Fruit fly (Drosophila melanogaster) whole organism, embryonic: ENCODE measurements around the gene CG43085.
A peak's percentile ranks its signal among the peaks of the same experiment; 100 is the strongest.

ENCODE experiments used
- Aef1 ChIP-seq: fragments of 200-800 bp; sonication (Bioruptor generic); IDR thresholded peaks from 3 replicates; pipeline ENCODE4 v1.3.6; 2022; ENCODE audit warnings: missing biosample characterization, missing genetic modification characterization
- Antp ChIP-seq: fragments of 200-800 bp; sonication (Bioruptor generic); optimal IDR thresholded peaks from 3 replicates; lab custom pipeline; 2016; ENCODE audit warnings: missing biosample characterization, missing genetic modification characterization
- B-H2 ChIP-seq: fragments of 200-800 bp; sonication (Bioruptor generic); optimal IDR thresholded peaks from 2 replicates; lab custom pipeline; 2018; ENCODE audit warnings: missing biosample characterization, mild to moderate bottlenecking, missing genetic modification characterization
- Bteb2 ChIP-seq: fragments of 200-800 bp; sonication (Bioruptor generic); optimal IDR thresholded peaks from 2 replicates; lab custom pipeline; 2016; ENCODE audit warnings: missing biosample characterization, missing genetic modification characterization
- CG10654 ChIP-seq: fragments of 200-800 bp; sonication (Bioruptor generic); optimal IDR thresholded peaks from 2 replicates; lab custom pipeline; 2016; ENCODE audit warnings: missing biosample characterization, missing genetic modification characterization
- CG12071 ChIP-seq: fragments of 200-800 bp; sonication (Bioruptor generic); optimal IDR thresholded peaks from 3 replicates; lab custom pipeline; 2018; ENCODE audit warnings: missing biosample characterization, mild to moderate bottlenecking, missing genetic modification characterization
- CG12104 ChIP-seq: fragments of 200-800 bp; sonication (Bioruptor generic); optimal IDR thresholded peaks from 3 replicates; lab custom pipeline; 2016; ENCODE audit warnings: missing biosample characterization, missing genetic modification characterization
- CG12236 ChIP-seq: fragments of 200-800 bp; sonication (Bioruptor generic); optimal IDR thresholded peaks from 2 replicates; lab custom pipeline; 2016; ENCODE audit warnings: missing biosample characterization, missing genetic modification characterization
- CG13775 ChIP-seq: fragments of 200-800 bp; sonication (Bioruptor generic); optimal IDR thresholded peaks from 3 replicates; lab custom pipeline; 2017; ENCODE audit warnings: missing biosample characterization, mild to moderate bottlenecking, missing genetic modification characterization
- CG1647 ChIP-seq: fragments of 200-800 bp; sonication (Bioruptor generic); optimal IDR thresholded peaks from 3 replicates; lab custom pipeline; 2016; ENCODE audit warnings: missing biosample characterization, missing genetic modification characterization
- CG16779 ChIP-seq: fragments of 200-800 bp; sonication (Bioruptor generic); IDR thresholded peaks from 2 replicates; pipeline ENCODE4 v1.3.6; 2022; ENCODE audit warnings: missing biosample characterization, missing genetic modification characterization
- CG16863 ChIP-seq: fragments of 200-800 bp; sonication (Bioruptor generic); optimal IDR thresholded peaks from 3 replicates; lab custom pipeline; 2016; ENCODE audit warnings: missing biosample characterization, missing genetic modification characterization
- CG17328 ChIP-seq: fragments of 200-800 bp; sonication (Bioruptor generic); IDR thresholded peaks from 2 replicates; pipeline ENCODE4 v1.3.6; 2022; ENCODE audit warnings: missing biosample characterization, missing genetic modification characterization
- CG1792 ChIP-seq: fragments of 200-800 bp; sonication (Bioruptor generic); optimal IDR thresholded peaks from 2 replicates; lab custom pipeline; 2016; ENCODE audit warnings: missing biosample characterization, missing genetic modification characterization
- CG18262 ChIP-seq: fragments of 200-800 bp; optimal IDR thresholded peaks from 3 replicates; lab custom pipeline; 2019; ENCODE audit warnings: missing biosample characterization, mild to moderate bottlenecking, missing genetic modification characterization, moderate library complexity
- CG18476 ChIP-seq: fragments of 200-800 bp; sonication (Bioruptor generic); optimal IDR thresholded peaks from 2 replicates; lab custom pipeline; 2016; ENCODE audit warnings: missing biosample characterization, mild to moderate bottlenecking, missing genetic modification characterization
- CG18764 ChIP-seq: fragments of 200-800 bp; sonication (Bioruptor generic); optimal IDR thresholded peaks from 3 replicates; lab custom pipeline; 2016; ENCODE audit warnings: missing biosample characterization, missing genetic modification characterization
- CG3995 ChIP-seq: fragments of 200-800 bp; sonication (Bioruptor generic); optimal IDR thresholded peaks from 3 replicates; lab custom pipeline; 2016; ENCODE audit warnings: missing biosample characterization, missing genetic modification characterization
- CG4328 ChIP-seq: fragments of 200-800 bp; sonication (Bioruptor generic); optimal IDR thresholded peaks from 3 replicates; lab custom pipeline; 2017; ENCODE audit warnings: missing biosample characterization, missing genetic modification reagents, missing genetic modification characterization
- CG5245 ChIP-seq: fragments of 200-800 bp; sonication (Bioruptor generic); optimal IDR thresholded peaks from 3 replicates; lab custom pipeline; 2016; ENCODE audit warnings: missing biosample characterization, missing genetic modification characterization
- CG6854 ChIP-seq: fragments of 200-800 bp; sonication (Bioruptor generic); optimal IDR thresholded peaks from 3 replicates; lab custom pipeline; 2017; ENCODE audit warnings: missing biosample characterization, mild to moderate bottlenecking, missing genetic modification characterization
- CG9932 ChIP-seq: fragments of 200-800 bp; sonication (Bioruptor generic); IDR thresholded peaks from 2 replicates; pipeline ENCODE4 v1.3.6; 2022; ENCODE audit warnings: missing biosample characterization, missing genetic modification characterization
- D19A ChIP-seq: fragments of 200-800 bp; optimal IDR thresholded peaks from 3 replicates; lab custom pipeline; 2019; ENCODE audit warnings: missing biosample characterization, mild to moderate bottlenecking, missing genetic modification characterization, moderate library complexity
- Deaf1 ChIP-seq: fragments of 200-800 bp; optimal IDR thresholded peaks from 3 replicates; lab custom pipeline; 2019; ENCODE audit warnings: missing biosample characterization, mild to moderate bottlenecking, missing genetic modification characterization, moderate library complexity
- Drgx ChIP-seq: fragments of 200-800 bp; sonication (Bioruptor generic); IDR thresholded peaks from 2 replicates; pipeline ENCODE4 v1.3.6; 2022; ENCODE audit warnings: missing biosample characterization, missing genetic modification characterization
- ERR ChIP-seq: fragments of 200-800 bp; sonication (Bioruptor generic); optimal IDR thresholded peaks from 2 replicates; lab custom pipeline; 2016; ENCODE audit warnings: missing biosample characterization, missing genetic modification characterization
- HHEX ChIP-seq: fragments of 200-800 bp; sonication (Bioruptor generic); optimal IDR thresholded peaks from 3 replicates; lab custom pipeline; 2017; ENCODE audit warnings: missing biosample characterization, mild to moderate bottlenecking, missing genetic modification characterization, missing genetic modification reagents
- Lhr ChIP-seq: fragments of 200-800 bp; sonication (Bioruptor generic); optimal IDR thresholded peaks from 3 replicates; lab custom pipeline; 2017; ENCODE audit warnings: mild to moderate bottlenecking, missing biosample characterization, missing genetic modification reagents, missing genetic modification characterization
- Mad ChIP-seq: fragments of 200-800 bp; sonication (Bioruptor generic); optimal IDR thresholded peaks from 2 replicates; lab custom pipeline; 2016; ENCODE audit warnings: missing biosample characterization, missing genetic modification characterization
- Ptx1 ChIP-seq: fragments of 200-800 bp; sonication (Bioruptor generic); IDR thresholded peaks from 2 replicates; pipeline ENCODE4 v1.3.6; 2022; ENCODE audit warnings: missing biosample characterization, missing genetic modification characterization
- Scr ChIP-seq: fragments of 200-800 bp; sonication (Bioruptor generic); IDR thresholded peaks from 2 replicates; pipeline ENCODE4 v1.3.6; 2022; ENCODE audit warnings: missing biosample characterization, missing genetic modification characterization; ENCODE audit not compliant: partially characterized antibody
- Vsx1 ChIP-seq: fragments of 200-800 bp; sonication (Bioruptor generic); optimal IDR thresholded peaks from 2 replicates; lab custom pipeline; 2017; ENCODE audit warnings: missing biosample characterization, mild to moderate bottlenecking, missing genetic modification characterization, missing genetic modification reagents
- ap ChIP-seq: fragments of 200-800 bp; sonication (Bioruptor generic); IDR thresholded peaks from 2 replicates; pipeline ENCODE4 v1.3.6; 2022; ENCODE audit warnings: missing biosample characterization, missing genetic modification characterization
- ase ChIP-seq: fragments of 200-800 bp; sonication (Bioruptor generic); IDR thresholded peaks from 3 replicates; pipeline ENCODE4 v1.3.6; 2022; ENCODE audit warnings: missing biosample characterization, missing genetic modification characterization
- disco-r ChIP-seq: fragments of 200-800 bp; sonication (Bioruptor generic); optimal IDR thresholded peaks from 2 replicates; lab custom pipeline; 2016; ENCODE audit warnings: missing biosample characterization, missing genetic modification characterization
- fru ChIP-seq: fragments of >200 bp; optimal IDR thresholded peaks from 2 replicates; lab custom pipeline; 2017
- fu2 ChIP-seq: fragments of 200-800 bp; sonication (Bioruptor generic); optimal IDR thresholded peaks from 2 replicates; lab custom pipeline; 2016; ENCODE audit warnings: missing biosample characterization, missing genetic modification characterization
- gcm2 ChIP-seq: fragments of 200-800 bp; sonication (Bioruptor generic); optimal IDR thresholded peaks from 2 replicates; lab custom pipeline; 2016; ENCODE audit warnings: missing biosample characterization, missing genetic modification characterization
- gem ChIP-seq: fragments of 200-800 bp; sonication (Bioruptor generic); optimal IDR thresholded peaks from 2 replicates; lab custom pipeline; 2019; ENCODE audit warnings: missing biosample characterization, mild to moderate bottlenecking, missing genetic modification characterization, moderate library complexity
- grau ChIP-seq: fragments of 200-800 bp; optimal IDR thresholded peaks from 3 replicates; lab custom pipeline; 2019; ENCODE audit warnings: missing biosample characterization, mild to moderate bottlenecking, missing genetic modification characterization, moderate library complexity
- gsb ChIP-seq: fragments of 200-800 bp; sonication (Bioruptor generic); IDR thresholded peaks from 2 replicates; pipeline ENCODE4 v1.3.6; 2022; ENCODE audit warnings: missing biosample characterization, missing genetic modification characterization
- jing ChIP-seq: fragments of 200-800 bp; sonication (Bioruptor generic); optimal IDR thresholded peaks from 2 replicates; lab custom pipeline; 2018; ENCODE audit warnings: missing biosample characterization, mild to moderate bottlenecking, missing genetic modification characterization
- luna ChIP-seq: fragments of 200-800 bp; sonication (Bioruptor generic); optimal IDR thresholded peaks from 2 replicates; lab custom pipeline; 2016; ENCODE audit warnings: missing biosample characterization, missing genetic modification characterization
- onecut ChIP-seq: fragments of 200-800 bp; sonication (Bioruptor generic); IDR thresholded peaks from 2 replicates; pipeline ENCODE4 v1.3.6; 2022; ENCODE audit warnings: missing biosample characterization, missing genetic modification characterization
- phol ChIP-seq: fragments of 200-800 bp; sonication (Bioruptor generic); optimal IDR thresholded peaks from 3 replicates; lab custom pipeline; 2018; ENCODE audit warnings: missing biosample characterization, mild to moderate bottlenecking, missing genetic modification characterization, moderate library complexity
- ro ChIP-seq: fragments of 200-800 bp; sonication (Bioruptor generic); IDR thresholded peaks from 2 replicates; pipeline ENCODE4 v1.3.6; 2022; ENCODE audit warnings: missing biosample characterization, missing genetic modification characterization
- sd ChIP-seq: fragments of 200-800 bp; sonication (Bioruptor generic); optimal IDR thresholded peaks from 3 replicates; lab custom pipeline; 2018; ENCODE audit warnings: missing biosample characterization, mild to moderate bottlenecking, missing genetic modification characterization, moderate library complexity
- sens-2 ChIP-seq: fragments of 200-800 bp; sonication (Bioruptor generic); IDR thresholded peaks from 2 replicates; pipeline ENCODE4 v1.3.6; 2022; ENCODE audit warnings: missing biosample characterization, missing genetic modification characterization
- twi ChIP-seq: fragments of 200-800 bp; optimal IDR thresholded peaks from 2 replicates; lab custom pipeline; 2019; ENCODE audit warnings: missing biosample characterization, mild to moderate bottlenecking, missing genetic modification characterization, moderate library complexity
- tx ChIP-seq: fragments of 200-800 bp; sonication (Bioruptor generic); optimal IDR thresholded peaks from 2 replicates; lab custom pipeline; 2016; ENCODE audit warnings: missing biosample characterization, missing genetic modification characterization
- vnd ChIP-seq: fragments of 200-800 bp; sonication (Bioruptor generic); IDR thresholded peaks from 3 replicates; pipeline ENCODE4 v1.3.6; 2022; ENCODE audit warnings: missing biosample characterization, missing genetic modification characterization; ENCODE audit not compliant: partially characterized antibody
- zfh1 ChIP-seq: fragments of 200-800 bp; sonication (Bioruptor generic); IDR thresholded peaks from 3 replicates; pipeline ENCODE4 v1.3.6; 2022; ENCODE audit warnings: missing biosample characterization, missing genetic modification characterization

The CG43085 gene

dm6 chr3L:17655837-17656308, 9.3 kb upstream of the CG43085 start (continued):
- TF ChIP-seq Aef1 (GFP tag; lab: Robert Waterston, UW) (no peak), CG12071 (GFP tag; lab: Kevin White, UChicago) (peak; percentile 78), CG3995 (no peak), gsb (no peak), Antp (no peak), Lhr (GFP tag; lab: Kevin White, UChicago) (peak; percentile 0), CG9932 (GFP tag; lab: Robert Waterston, UW) (peak; percentile 35; the same call in 1 of the 2 replicates), disco-r (GFP tag; lab: Kevin White, UChicago) (no peak), CG1792 (GFP tag; lab: Kevin White, UChicago) (no peak), CG18262 (tag; lab: Kevin White, UChicago) (no peak), jing (GFP tag; lab: Kevin White, UChicago) (no peak), ase (GFP tag; lab: Robert Waterston, UW) (0 out of 3 replicates have a peak, but pooled peaks have one; percentile 15), grau (tag; lab: Kevin White, UChicago) (peak; percentile 13), sens-2 (peak; percentile 21; the same call in 1 of the 2 replicates), D19A (no peak), zfh1 (GFP tag; lab: Robert Waterston, UW) (peak; percentile 51; the same call in 1 of the 3 replicates), luna (GFP tag; lab: Kevin White, UChicago) (no peak), gem (tag; lab: Kevin White, UChicago) (no peak), CG18764 (no peak), CG16779 (0 out of 2 replicates have a peak, but pooled peaks have one; percentile 38), CG6854 (GFP tag; lab: Kevin White, UChicago) (peak; percentile 55), phol (tag; lab: Kevin White, UChicago) (no peak), CG12236 (no peak), Bteb2 (GFP tag; lab: Kevin White, UChicago) (no peak), Vsx1 (no peak), Deaf1 (tag; lab: Kevin White, UChicago) (no peak), Ptx1 (GFP tag; lab: Robert Waterston, UW) (no peak), CG5245 (no peak), Scr (GFP tag; lab: Robert Waterston, UW) (no peak), ap (GFP tag; lab: Robert Waterston, UW) (no peak), Mad (GFP tag; lab: Kevin White, UChicago) (no peak), ro (GFP tag; lab: Robert Waterston, UW) (no peak), CG17328 (no peak), B-H2 (peak; percentile 44), twi (no peak), onecut (GFP tag; lab: Robert Waterston, UW) (peak; percentile 34; the same call in 1 of the 2 replicates), fru (lab: Kevin White, UChicago) (no peak), HHEX (GFP tag; lab: Kevin White, UChicago) (peak; percentile 70), CG13775 (GFP tag; lab: Kevin White, UChicago) (peak; percentile 8), CG4328 (GFP tag; lab: Kevin White, UChicago) (peak; percentile 46), CG12104 (no peak), fu2 (GFP tag; lab: Kevin White, UChicago) (no peak), tx (GFP tag; lab: Kevin White, UChicago) (no peak), CG10654 (no peak), gcm2 (GFP tag; lab: Kevin White, UChicago) (no peak), CG16863 (GFP tag; lab: Kevin White, UChicago) (no peak), sd (tag; lab: Kevin White, UChicago) (peak; percentile 35), Drgx (GFP tag; lab: Robert Waterston, UW) (no peak), CG18476 (no peak), vnd (GFP tag; lab: Robert Waterston, UW) (no peak), ERR (GFP tag; lab: Kevin White, UChicago) (no peak), CG1647 (GFP tag; lab: Kevin White, UChicago) (no peak)
